Fruit fly (Drosophila melanogaster) whole organism, prepupa: ENCODE measurements around the gene CG46426.

Experiments
- CG11762 ChIP-seq: fragments of 200-800 bp; sonication (Bioruptor generic); optimal IDR thresholded peaks from 3 replicates; lab custom pipeline; 2016; ENCODE audit warnings: missing biosample characterization, missing genetic modification characterization; ENCODE audit not compliant: insufficient read depth
- CG1621 ChIP-seq: fragments of 200-800 bp; sonication (Bioruptor generic); optimal IDR thresholded peaks from 3 replicates; lab custom pipeline; 2018; ENCODE audit warnings: missing biosample characterization, mild to moderate bottlenecking, missing genetic modification characterization
- CG6792 ChIP-seq: fragments of 200-800 bp; sonication (Bioruptor generic); optimal IDR thresholded peaks from 3 replicates; lab custom pipeline; 2016; ENCODE audit warnings: missing biosample characterization, missing genetic modification characterization
- CG6854 ChIP-seq: fragments of 200-800 bp; sonication (Bioruptor generic); optimal IDR thresholded peaks from 2 replicates; lab custom pipeline; 2017; ENCODE audit warnings: missing biosample characterization, mild to moderate bottlenecking, missing genetic modification characterization
- Hr39 ChIP-seq: fragments of 200-800 bp; sonication (Bioruptor generic); optimal IDR thresholded peaks from 2 replicates; lab custom pipeline; 2016; ENCODE audit warnings: missing biosample characterization, missing genetic modification characterization
- Sox102F ChIP-seq: fragments of 200-800 bp; sonication (Bioruptor generic); optimal IDR thresholded peaks from 2 replicates; lab custom pipeline; 2016; ENCODE audit warnings: missing biosample characterization, mild to moderate bottlenecking, missing genetic modification characterization

dm6 chr2L:11849658-11850057 is 7.0 kb downstream of the CG46426 start, which contains the start of gene Mal-B2:
- TF ChIP-seq CG11762 (no peak), CG6854 (no peak), CG1621 (tag; lab: Kevin White, UChicago) (no peak), CG6792 (GFP tag; lab: Kevin White, UChicago) (no peak), Sox102F (GFP tag; lab: Kevin White, UChicago) (no peak), Hr39 (GFP tag; lab: Kevin White, UChicago) (no peak)
